Worm (Caenorhabditis elegans) whole organism, young adult: ENCODE measurements around the gene srz-62.
A peak's percentile ranks its signal among the peaks of the same experiment; 100 is the strongest.
"Not testable (repeated sequence)": the region's sequence is repeated elsewhere in the genome, so short reads cannot be mapped to it uniquely, and the experiment has no call there.

Source experiments
- B0261.1 ChIP-seq: sonication (generic microtip); optimal IDR thresholded peaks from 2 replicates; lab custom pipeline; 2016; ENCODE audit warnings: mild to moderate bottlenecking, missing genetic modification characterization, moderate library complexity, missing compliant biosample characterization
- F37B4.10 ChIP-seq: fragments of 200-800 bp; sonication (Bioruptor generic); IDR thresholded peaks from 2 replicates; pipeline ENCODE4 v1.3.6; 2022; ENCODE audit warnings: missing genetic modification characterization, missing compliant biosample characterization
- T07F8.4 ChIP-seq: sonication (generic microtip); optimal IDR thresholded peaks from 2 replicates; lab custom pipeline; 2016; ENCODE audit warnings: mild to moderate bottlenecking, missing genetic modification characterization, moderate library complexity, missing compliant biosample characterization
- Y67H2A.10 ChIP-seq: fragments of 200-800 bp; sonication (Bioruptor generic); conservative IDR thresholded peaks from 2 replicates; pipeline ENCODE4 v1.3.6; 2022; ENCODE audit warnings: missing genetic modification reagents, missing genetic modification characterization, missing compliant biosample characterization
- Y79H2A.3 ChIP-seq: fragments of 200-800 bp; sonication (Bioruptor generic); conservative IDR thresholded peaks from 2 replicates; pipeline ENCODE4 v1.3.6; 2022; ENCODE audit warnings: missing genetic modification reagents, missing genetic modification characterization, missing compliant biosample characterization
- athp-1 ChIP-seq: sonication (generic microtip); optimal IDR thresholded peaks from 2 replicates; lab custom pipeline; 2017; ENCODE audit warnings: mild to moderate bottlenecking, missing genetic modification characterization, missing compliant biosample characterization
- attf-6 ChIP-seq: fragments of 200-800 bp; sonication (Bioruptor generic); IDR thresholded peaks from 2 replicates; pipeline ENCODE4 v1.3.6; 2022; ENCODE audit warnings: missing genetic modification reagents, missing genetic modification characterization, missing compliant biosample characterization
- bed-2 ChIP-seq: fragments of 200-800 bp; sonication (Bioruptor generic); IDR thresholded peaks from 2 replicates; pipeline ENCODE4 v1.3.6; 2022; ENCODE audit warnings: missing genetic modification reagents, missing genetic modification characterization, missing compliant biosample characterization
- cebp-2 ChIP-seq: fragments of 200-800 bp; sonication (Bioruptor generic); IDR thresholded peaks from 2 replicates; pipeline ENCODE4 v1.3.6; 2022; ENCODE audit warnings: missing genetic modification characterization, missing compliant biosample characterization
- ceh-100 ChIP-seq: fragments of 200-800 bp; sonication (Bioruptor generic); IDR thresholded peaks from 2 replicates; pipeline ENCODE4 v1.3.6; 2022; ENCODE audit warnings: missing genetic modification reagents, missing genetic modification characterization, missing compliant biosample characterization
- ceh-27 ChIP-seq: fragments of 200-800 bp; sonication (Bioruptor generic); optimal IDR thresholded peaks from 2 replicates; lab custom pipeline; 2018; ENCODE audit warnings: mild to moderate bottlenecking, missing genetic modification characterization, moderate library complexity, missing compliant biosample characterization
- ceh-91 ChIP-seq: fragments of 200-800 bp; sonication (Bioruptor generic); IDR thresholded peaks from 2 replicates; pipeline ENCODE4 v1.3.6; 2022; ENCODE audit warnings: missing genetic modification reagents, missing genetic modification characterization, missing compliant biosample characterization
- dox-1 ChIP-seq: fragments of 200-800 bp; sonication (Bioruptor generic); IDR thresholded peaks from 2 replicates; pipeline ENCODE4 v1.3.6; 2022; ENCODE audit warnings: missing genetic modification reagents, missing genetic modification characterization, missing compliant biosample characterization
- dpff-1 ChIP-seq: sonication (generic microtip); optimal IDR thresholded peaks from 2 replicates; lab custom pipeline; 2017; ENCODE audit warnings: mild to moderate bottlenecking, missing genetic modification characterization, missing compliant biosample characterization
- egrh-3 ChIP-seq: fragments of 200-800 bp; sonication (Bioruptor generic); IDR thresholded peaks from 2 replicates; pipeline ENCODE4 v1.3.6; 2022; ENCODE audit warnings: missing genetic modification reagents, missing genetic modification characterization, missing compliant biosample characterization
- fkh-3 ChIP-seq: sonication (generic microtip); optimal IDR thresholded peaks from 2 replicates; lab custom pipeline; 2016; ENCODE audit warnings: mild to moderate bottlenecking, missing genetic modification characterization, missing compliant biosample characterization
- hlh-26 ChIP-seq: fragments of 200-800 bp; sonication (Bioruptor generic); conservative IDR thresholded peaks from 2 replicates; pipeline ENCODE4 v1.3.6; 2022; ENCODE audit warnings: missing genetic modification reagents, missing genetic modification characterization, missing compliant biosample characterization
- lsy-27 ChIP-seq: sonication (generic microtip); optimal IDR thresholded peaks from 2 replicates; lab custom pipeline; 2017; ENCODE audit warnings: missing genetic modification characterization, mild to moderate bottlenecking, missing compliant biosample characterization, antibody characterized with exemption, missing genotype, borderline replicate concordance; ENCODE audit not compliant: insufficient read depth
- madf-6 ChIP-seq: fragments of 200-800 bp; sonication (Bioruptor generic); IDR thresholded peaks from 2 replicates; pipeline ENCODE4 v1.3.6; 2022; ENCODE audit warnings: missing genetic modification reagents, missing genetic modification characterization, missing compliant biosample characterization
- madf-8 ChIP-seq: fragments of 200-800 bp; sonication (Bioruptor generic); conservative IDR thresholded peaks from 2 replicates; pipeline ENCODE4 v1.3.6; 2022; ENCODE audit warnings: missing genetic modification reagents, missing genetic modification characterization, missing compliant biosample characterization
- nfyb-1 ChIP-seq: fragments of 200-800 bp; sonication (Bioruptor generic); IDR thresholded peaks from 2 replicates; pipeline ENCODE4 v1.3.6; 2022; ENCODE audit warnings: missing genetic modification reagents, missing genetic modification characterization, missing compliant biosample characterization
- nhr-120 ChIP-seq: fragments of 200-800 bp; sonication (Bioruptor generic); IDR thresholded peaks from 2 replicates; pipeline ENCODE4 v1.3.6; 2022; ENCODE audit warnings: missing genetic modification characterization, missing compliant biosample characterization
- nhr-80 ChIP-seq: sonication (generic microtip); optimal IDR thresholded peaks from 2 replicates; lab custom pipeline; 2016; ENCODE audit warnings: missing genetic modification characterization, missing compliant biosample characterization
- nhr-90 ChIP-seq: sonication (generic microtip); optimal IDR thresholded peaks from 2 replicates; lab custom pipeline; 2016; ENCODE audit warnings: missing genotype, mild to moderate bottlenecking, missing genetic modification characterization, missing compliant biosample characterization
- sdz-38 ChIP-seq: sonication (generic microtip); optimal IDR thresholded peaks from 2 replicates; lab custom pipeline; 2016; ENCODE audit warnings: missing genotype, missing genetic modification characterization, missing compliant biosample characterization
- somi-1 ChIP-seq: fragments of 200-800 bp; sonication (Bioruptor generic); optimal IDR thresholded peaks from 2 replicates; lab custom pipeline; 2018; ENCODE audit warnings: mild to moderate bottlenecking, missing genetic modification characterization, missing compliant biosample characterization
- tbp1 ChIP-seq: fragments of 200-800 bp; sonication (Bioruptor generic); optimal IDR thresholded peaks from 2 replicates; lab custom pipeline; 2018; ENCODE audit warnings: mild to moderate bottlenecking, missing genetic modification characterization, missing compliant biosample characterization
- unc-130 ChIP-seq: sonication (generic microtip); optimal IDR thresholded peaks from 2 replicates; lab custom pipeline; 2016; ENCODE audit warnings: missing genetic modification reagents, missing genetic modification characterization, missing compliant biosample characterization
- zfh-2 ChIP-seq: fragments of 200-800 bp; sonication (Bioruptor generic); conservative IDR thresholded peaks from 2 replicates; pipeline ENCODE4 v1.3.6; 2022; ENCODE audit warnings: missing genetic modification reagents, missing genetic modification characterization, missing compliant biosample characterization
- ztf-26 ChIP-seq: sonication (generic microtip); optimal IDR thresholded peaks from 2 replicates; lab custom pipeline; 2017; ENCODE audit warnings: missing genetic modification characterization, missing compliant biosample characterization

srz-62 gene

DNA sequence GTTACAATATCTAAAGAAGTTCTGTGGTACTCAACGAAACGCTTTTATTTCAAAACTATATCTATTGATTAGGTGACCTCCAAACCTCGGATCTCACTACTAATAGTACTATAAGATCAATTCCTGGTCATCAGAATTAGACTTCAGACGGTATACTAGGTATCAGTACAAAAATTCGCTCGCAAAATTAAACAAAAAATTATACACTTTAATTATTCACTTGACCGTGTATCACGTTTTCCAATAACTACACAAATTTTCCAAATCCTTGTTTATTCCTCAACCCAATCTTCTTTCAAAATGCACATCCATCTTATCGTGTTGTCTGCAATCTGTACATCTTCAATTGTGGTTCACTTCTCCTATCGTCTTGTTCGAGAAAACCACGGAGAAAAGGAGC is 17.9 kb downstream of the srz-62 start, which contains the start of gene F56D6.23:
Gene F56D6.23, plus strand, starts transcription at position 301 of the 400 bp plus-strand sequence.
- no peak for TF ChIP-seq ceh-91
- no peak for TF ChIP-seq ceh-27 (GFP tag; lab: Kevin White, UChicago)
- TF ChIP-seq T07F8.4 (tag; lab: Kevin White, UChicago) = no peak
- no peak for TF ChIP-seq somi-1
- TF ChIP-seq madf-6 (GFP tag; lab: Robert Waterston, UW) = no peak
- no peak for TF ChIP-seq Y67H2A.10
- TF ChIP-seq ztf-26 (tag; lab: Kevin White, UChicago) = no peak
- no peak for TF ChIP-seq madf-8 (GFP tag; lab: Robert Waterston, UW)
- TF ChIP-seq lsy-27 (tag; lab: Kevin White, UChicago) = no peak

DNA sequence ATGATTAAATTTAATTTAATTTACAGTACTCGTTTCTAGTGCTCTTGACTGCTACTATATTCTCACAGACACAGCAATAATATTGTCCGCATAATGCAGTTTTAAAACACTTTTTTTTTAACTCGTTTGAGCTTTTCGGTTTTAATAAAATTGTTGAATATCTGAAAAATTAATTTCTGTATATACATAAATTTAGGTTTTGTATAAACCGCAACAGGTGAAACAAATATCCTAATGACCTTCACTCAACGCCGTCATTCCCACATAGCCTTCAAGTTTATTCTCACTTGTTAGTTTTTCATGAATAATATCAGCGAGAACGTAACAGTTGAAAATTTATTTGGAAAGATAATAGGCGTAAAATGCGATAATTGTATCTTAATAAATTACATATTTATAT is 19.2 kb downstream of the srz-62 start, which contains the start of gene srz-19:
Gene srz-19, plus strand, starts transcription at position 301 of the 400 bp plus-strand sequence.
- TF ChIP-seq B0261.1 (tag; lab: Kevin White, UChicago) = no peak
- TF ChIP-seq unc-130 = no peak
- no peak for TF ChIP-seq athp-1 (tag; lab: Kevin White, UChicago)

DNA sequence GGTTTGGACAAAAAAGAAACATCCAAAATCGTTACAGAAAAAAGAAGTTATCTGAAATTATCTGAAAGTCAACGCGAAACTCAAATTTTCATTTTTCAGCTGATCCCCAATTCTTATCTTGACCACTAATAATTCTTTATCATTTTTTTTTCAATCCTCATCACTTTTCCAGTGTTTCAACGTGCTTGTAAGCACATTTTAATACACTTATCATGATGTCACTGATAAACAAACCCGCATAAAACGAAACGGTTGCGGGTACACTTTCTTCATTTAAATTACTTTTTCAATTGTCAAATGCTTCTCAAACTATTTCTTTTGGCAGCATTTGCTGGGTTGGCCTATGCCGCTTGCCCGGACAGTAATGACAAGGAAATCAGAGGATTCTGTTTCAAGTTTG is 21.6 kb downstream of the srz-62 start, which contains the start of gene clec-67:
Gene clec-67, plus strand, starts transcription at position 268 of the 400 bp plus-strand sequence.
- TF ChIP-seq egrh-3 (GFP tag; lab: Robert Waterston, UW) (no peak), nhr-80 (tag; lab: Kevin White, UChicago) (peak; percentile 44), tbp1 (GFP tag; lab: Kevin White, UChicago) (no peak), Y67H2A.10 (no peak), cebp-2 (GFP tag; lab: Robert Waterston, UW) (no peak)

DNA sequence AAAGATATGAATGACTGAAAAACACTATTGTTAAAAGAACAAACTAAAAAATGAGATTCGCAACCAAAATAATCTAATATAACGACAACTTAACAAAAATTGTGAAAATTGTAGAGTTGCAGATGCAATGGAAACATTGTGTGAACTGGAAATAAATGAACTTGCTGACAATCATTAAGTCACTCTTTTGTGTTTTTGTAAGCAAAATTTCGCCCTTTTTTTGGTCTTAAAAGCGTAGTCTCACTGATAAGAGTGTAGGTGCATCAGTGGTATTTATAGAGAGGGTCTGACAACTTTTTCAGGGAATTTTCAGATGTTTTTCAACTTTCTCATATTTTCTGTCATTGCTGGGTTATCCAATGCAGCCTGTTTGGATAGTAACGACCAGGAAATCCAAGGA is 25.8 kb downstream of the srz-62 start, which contains the start of gene clec-68:
Gene clec-68, plus strand, starts transcription at position 301 of the 400 bp plus-strand sequence.
- TF ChIP-seq sdz-38 (tag; lab: Kevin White, UChicago) (no peak), bed-2 (GFP tag; lab: Robert Waterston, UW) (no peak)
- TF ChIP-seq, all 124 proteins: peak for 0

DNA sequence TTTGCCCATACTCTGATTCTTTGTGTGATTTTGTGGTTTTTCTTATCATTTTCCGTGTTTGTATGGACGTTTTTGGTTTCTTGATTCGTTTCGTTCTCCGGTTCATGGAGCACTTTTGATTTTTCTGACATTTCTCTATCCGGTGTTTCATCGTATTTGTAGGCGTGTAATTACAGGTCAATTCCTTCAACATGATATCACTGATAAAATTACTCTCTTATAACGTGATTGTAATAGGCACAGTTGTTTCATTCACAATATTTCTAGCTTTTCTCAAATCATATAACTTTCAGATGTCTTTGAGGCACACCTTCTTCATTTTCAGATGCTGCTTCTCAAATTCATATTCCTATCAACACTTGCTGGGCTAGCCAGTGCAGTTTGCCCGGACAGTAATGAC is 32.1 kb downstream of the srz-62 start, which contains the start of gene clec-70:
Gene clec-70, plus strand, starts transcription at position 301 of the 400 bp plus-strand sequence.
- not testable (repeated sequence) for TF ChIP-seq fkh-3 (tag; lab: Kevin White, UChicago); dpff-1 (tag; lab: Kevin White, UChicago); dox-1 (GFP tag; lab: Robert Waterston, UW)

DNA sequence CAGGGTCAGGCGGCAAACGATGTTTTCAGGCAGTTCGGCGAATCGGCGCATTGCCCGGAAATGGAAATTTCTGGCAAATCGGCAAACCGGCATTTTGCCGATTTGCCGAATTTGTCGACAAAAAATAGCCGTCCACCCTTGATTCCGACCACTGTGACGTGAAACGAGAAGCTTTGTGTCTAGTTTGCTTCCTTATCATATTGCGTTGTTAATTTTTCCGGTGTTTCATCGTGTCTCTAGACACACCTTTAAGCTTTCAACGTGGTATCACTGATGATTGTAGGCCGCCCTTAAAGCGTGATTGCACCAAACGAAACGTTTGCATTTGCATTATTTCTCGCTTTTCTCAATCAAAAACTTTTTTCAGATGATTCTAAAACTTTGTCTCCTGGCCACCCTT is 36.8 kb downstream of the srz-62 start, which contains the start of gene clec-71:
Gene clec-71, plus strand, starts transcription at position 362 of the 400 bp plus-strand sequence.
- TF ChIP-seq nhr-90 (tag; lab: Kevin White, UChicago) = no peak
- TF ChIP-seq hlh-26 (GFP tag; lab: Robert Waterston, UW) = no peak
- TF ChIP-seq Y79H2A.3 (GFP tag; lab: Robert Waterston, UW) = no peak
- no peak for TF ChIP-seq attf-6 (GFP tag; lab: Robert Waterston, UW)
- TF ChIP-seq zfh-2 (GFP tag; lab: Robert Waterston, UW) = no peak

DNA sequence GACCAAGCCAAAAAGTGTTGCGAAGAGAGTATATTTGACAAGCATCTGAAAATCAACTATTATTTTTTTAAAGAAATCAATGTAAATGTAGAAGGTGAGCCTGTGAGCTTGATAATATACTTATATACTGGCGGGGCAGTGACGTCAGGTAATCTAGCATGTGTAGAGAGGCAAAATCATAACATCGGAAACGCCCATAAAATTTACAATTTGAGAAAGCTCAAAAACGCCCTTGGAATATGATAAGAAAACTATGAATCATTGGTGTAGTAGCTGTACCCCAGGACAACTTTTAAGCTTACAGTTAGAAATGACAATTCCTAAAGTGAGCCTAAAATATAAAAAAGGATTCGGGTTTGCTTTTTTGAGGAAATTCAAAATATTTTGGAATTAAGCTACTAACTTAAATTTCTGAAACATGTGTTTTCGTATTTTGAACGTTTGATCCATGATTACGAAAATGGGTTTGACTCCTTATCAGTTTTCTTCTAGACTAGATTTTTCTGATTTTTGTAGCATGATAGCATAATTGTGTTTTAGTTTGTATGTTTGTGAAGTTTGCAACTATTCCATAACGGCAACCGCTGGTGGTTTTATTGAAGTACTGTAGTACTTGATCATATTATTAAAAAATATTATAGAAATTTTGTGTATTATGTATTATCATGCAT is 41.5 kb downstream of the srz-62 start, which contains the start of gene clec-174:
Gene clec-174, minus strand, starts transcription at position 51 of the 671 bp plus-strand sequence.
- TF ChIP-seq ceh-100 = no peak
- no peak for TF ChIP-seq bed-2 (GFP tag; lab: Robert Waterston, UW)
- TF ChIP-seq nfyb-1 (GFP tag; lab: Robert Waterston, UW) = no peak
- no peak for TF ChIP-seq F37B4.10 (GFP tag; lab: Robert Waterston, UW)
- no peak for TF ChIP-seq nhr-120 (GFP tag; lab: Robert Waterston, UW)
